Fruit fly (Drosophila melanogaster) whole organism: ENCODE data around the gene CG4367.

Experiments used
- CG8478 ChIP-seq: fragments of >200 bp; optimal IDR thresholded peaks from 2 replicates; lab custom pipeline; 2018; ENCODE audit warnings: inconsistent platforms
- Dll ChIP-seq: fragments of >200 bp; optimal IDR thresholded peaks from 2 replicates; lab custom pipeline; 2017
- EcR ChIP-seq, 2 experiments: fragments of >200 bp; optimal IDR thresholded peaks; 2 replicates each; lab custom pipeline; 2017; ENCODE audit warnings: missing biosample characterization in 2 of 2, missing genetic modification characterization in 2 of 2, missing genetic modification reagents in 2 of 2
- pan ChIP-seq: fragments of >200 bp; optimal IDR thresholded peaks from 2 replicates; lab custom pipeline; 2017
- psq ChIP-seq: fragments of >200 bp; optimal IDR thresholded peaks from 2 replicates; lab custom pipeline; 2017
- usp ChIP-seq: fragments of >200 bp; optimal IDR thresholded peaks from 2 replicates; lab custom pipeline; 2017; ENCODE audit warnings: missing biosample characterization, missing genetic modification characterization, mixed read lengths

The CG4367 gene

DNA sequence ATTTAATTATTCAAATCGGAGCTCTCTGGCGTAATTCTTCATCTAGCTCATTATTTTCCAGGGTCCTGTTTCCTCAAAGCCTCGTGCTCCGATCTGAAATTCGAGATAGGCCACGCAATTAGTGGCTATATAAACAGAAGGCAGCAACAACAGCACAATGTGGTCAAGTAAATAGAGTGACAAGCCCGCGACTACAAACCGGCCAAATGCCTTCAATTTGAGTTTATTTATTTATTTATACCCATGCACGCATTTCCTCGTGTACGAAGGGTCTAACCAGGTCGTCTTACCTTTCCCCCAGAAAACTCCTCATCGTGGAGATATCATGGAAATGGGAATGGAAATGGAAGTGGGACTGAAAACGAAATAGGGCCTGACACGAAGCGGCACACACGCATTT lies 28.0 kb downstream of the CG4367 start:
- no peak for TF ChIP-seq CG8478 (lab: Kevin White, UChicago)
- TF ChIP-seq Dll (lab: Kevin White, UChicago): no peak
- no peak for TF ChIP-seq psq
- TF ChIP-seq usp (GFP tag; lab: Kevin White, UChicago): no peak
- TF ChIP-seq EcR (GFP tag; optimal IDR thresholded peaks at IDR 0.05; lab: Kevin White, UChicago): no peak
- no peak for TF ChIP-seq pan (lab: Kevin White, UChicago)

DNA sequence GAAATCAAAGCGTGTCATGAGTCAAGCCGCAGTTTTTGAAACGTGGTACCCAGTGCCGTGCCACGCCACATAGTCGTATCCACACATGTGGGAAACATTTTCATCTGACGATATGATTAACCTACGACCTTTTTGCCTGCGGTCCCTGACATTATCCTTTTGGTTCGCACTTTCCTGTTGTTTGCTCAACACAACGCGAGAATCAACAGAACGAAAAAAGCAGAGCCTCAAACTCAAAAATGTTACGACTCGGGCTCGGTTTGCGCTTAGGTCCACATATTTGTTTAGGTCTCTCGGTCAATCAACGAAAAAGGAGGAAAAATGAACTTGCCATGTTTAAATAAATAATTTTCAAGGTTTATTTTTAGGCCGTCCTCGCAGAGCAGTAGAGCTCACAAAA lies 28.8 kb downstream of the CG4367 start:
- TF ChIP-seq CG8478 (lab: Kevin White, UChicago) (no peak), pan (lab: Kevin White, UChicago) (no peak), EcR (GFP tag; optimal IDR thresholded peaks at IDR 0.05; lab: Kevin White, UChicago) (no peak)

DNA sequence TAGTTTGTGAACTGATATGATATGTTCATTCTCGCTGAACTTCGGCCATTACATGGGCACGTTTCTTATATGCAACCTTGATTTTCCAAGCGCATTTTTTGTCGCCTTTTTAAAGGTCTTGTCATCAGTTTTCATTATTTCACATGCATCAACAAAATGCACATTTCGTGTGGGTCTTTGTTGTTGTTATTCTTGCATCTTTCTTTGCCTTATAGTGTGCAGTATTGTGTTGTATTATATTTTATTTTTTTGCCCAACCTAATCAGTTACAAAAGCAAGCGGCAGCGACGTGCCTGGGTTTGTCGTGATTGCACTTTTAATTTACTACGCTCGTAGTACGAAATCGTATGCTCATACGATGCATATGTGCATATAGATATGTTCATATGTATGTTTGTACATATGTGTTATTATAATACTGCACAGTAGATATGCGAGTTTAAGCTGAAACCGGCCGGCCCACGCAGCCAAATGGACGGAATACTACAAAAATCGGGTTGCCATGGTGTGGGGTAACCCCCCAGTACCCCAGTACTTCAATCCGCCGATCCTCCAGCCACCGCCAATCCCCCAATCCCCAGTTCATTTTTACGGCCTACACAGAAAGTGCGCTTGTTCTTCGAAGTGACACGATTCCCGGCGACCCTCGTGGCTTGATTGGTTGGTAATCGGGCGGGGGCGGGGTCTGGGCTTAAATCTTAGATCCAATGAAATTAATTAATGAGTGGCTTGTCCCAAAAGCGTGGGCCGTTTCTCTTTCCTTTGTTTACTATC lies 30.1 kb downstream of the CG4367 start:
- no peak for TF ChIP-seq pan (lab: Kevin White, UChicago)
- TF ChIP-seq CG8478 (lab: Kevin White, UChicago): no peak
- no peak for TF ChIP-seq Dll (lab: Kevin White, UChicago)
- no peak for TF ChIP-seq psq
- TF ChIP-seq EcR (GFP tag; optimal IDR thresholded peaks at IDR 0.05; lab: Kevin White, UChicago): no peak
- no peak for TF ChIP-seq usp (GFP tag; lab: Kevin White, UChicago)

DNA sequence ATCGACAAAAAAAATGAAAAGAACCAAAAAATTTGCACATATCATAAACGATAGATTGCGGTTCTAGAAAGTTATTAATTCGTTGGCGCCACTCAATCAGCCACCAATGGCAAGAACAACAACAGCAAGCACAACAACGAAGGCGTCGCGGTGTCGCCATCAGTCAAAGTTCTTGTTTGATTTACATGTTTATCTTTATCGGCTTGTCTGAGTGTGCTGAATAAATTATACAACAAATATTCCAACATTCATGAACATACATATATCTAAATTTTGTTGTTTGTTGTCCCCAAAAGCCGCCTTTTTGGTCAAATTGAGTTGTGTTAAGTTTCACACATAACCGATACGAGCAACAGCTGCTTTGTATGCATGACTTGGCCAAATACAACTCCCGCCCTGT lies 31.2 kb downstream of the CG4367 start:
- TF ChIP-seq pan (lab: Kevin White, UChicago): no peak
- no peak for TF ChIP-seq Dll (lab: Kevin White, UChicago)
- no peak for TF ChIP-seq usp (GFP tag; lab: Kevin White, UChicago)
- no peak for TF ChIP-seq EcR (GFP tag; optimal IDR thresholded peaks at IDR 0.05; lab: Kevin White, UChicago)
- TF ChIP-seq CG8478 (lab: Kevin White, UChicago): no peak
- TF ChIP-seq psq: no peak

DNA sequence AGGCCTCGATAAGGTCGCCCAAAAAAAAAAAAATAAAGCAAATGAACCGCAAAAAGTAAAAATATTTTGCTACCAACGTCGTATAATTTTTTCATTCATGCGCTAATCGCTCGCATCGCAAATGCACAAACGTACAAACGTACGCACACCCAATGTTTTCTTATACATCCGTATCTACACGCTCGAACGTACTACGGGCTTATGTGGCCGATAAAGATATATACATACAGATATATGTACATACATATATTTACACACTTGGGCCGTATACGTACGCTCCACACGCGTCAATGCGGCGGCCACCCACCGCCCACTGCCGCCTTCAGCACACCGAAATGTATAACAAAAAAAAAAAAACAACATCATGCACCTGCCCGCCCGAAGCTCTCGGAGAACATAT lies 38.8 kb downstream of the CG4367 start:
- no peak for TF ChIP-seq EcR (GFP tag; optimal IDR thresholded peaks at IDR 0.05; lab: Kevin White, UChicago)
- no peak for TF ChIP-seq Dll (lab: Kevin White, UChicago)
- TF ChIP-seq usp (GFP tag; lab: Kevin White, UChicago): no peak
- no peak for TF ChIP-seq pan (lab: Kevin White, UChicago)
- no peak for TF ChIP-seq psq
- TF ChIP-seq CG8478 (lab: Kevin White, UChicago): no peak

DNA sequence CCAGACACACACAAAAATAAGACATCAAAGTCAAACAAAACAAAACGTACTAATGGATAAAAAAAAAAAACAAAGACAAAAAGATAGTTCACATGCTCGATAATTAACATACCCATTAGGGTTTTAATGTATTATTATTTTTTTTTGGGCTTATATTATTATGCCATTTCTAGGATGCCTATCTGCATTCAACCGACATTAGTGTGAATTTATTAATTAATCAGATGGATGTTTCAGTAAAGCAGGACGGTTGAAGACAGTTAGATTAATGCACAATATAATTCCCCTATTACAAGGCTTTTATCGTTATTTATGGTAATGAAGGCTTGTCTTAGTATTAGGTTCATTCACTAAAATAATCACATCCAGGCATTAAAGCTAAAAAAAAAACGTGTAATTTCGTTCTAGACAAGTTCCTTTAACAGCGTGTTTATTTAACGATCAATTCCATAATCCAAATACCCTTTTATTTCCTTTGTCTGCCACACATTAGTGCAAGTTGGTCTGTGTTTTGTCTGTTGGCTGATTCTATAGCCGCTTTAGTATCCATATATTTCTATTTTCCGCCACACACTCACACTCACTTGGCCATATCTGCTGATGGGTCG lies 39.4 kb downstream of the CG4367 start:
- TF ChIP-seq Dll (lab: Kevin White, UChicago): no peak
- TF ChIP-seq EcR (GFP tag; optimal IDR thresholded peaks at IDR 0.05; lab: Kevin White, UChicago): no peak
- TF ChIP-seq usp (GFP tag; lab: Kevin White, UChicago): no peak
- TF ChIP-seq CG8478 (lab: Kevin White, UChicago): no peak
- no peak for TF ChIP-seq pan (lab: Kevin White, UChicago)
- no peak for TF ChIP-seq psq

DNA sequence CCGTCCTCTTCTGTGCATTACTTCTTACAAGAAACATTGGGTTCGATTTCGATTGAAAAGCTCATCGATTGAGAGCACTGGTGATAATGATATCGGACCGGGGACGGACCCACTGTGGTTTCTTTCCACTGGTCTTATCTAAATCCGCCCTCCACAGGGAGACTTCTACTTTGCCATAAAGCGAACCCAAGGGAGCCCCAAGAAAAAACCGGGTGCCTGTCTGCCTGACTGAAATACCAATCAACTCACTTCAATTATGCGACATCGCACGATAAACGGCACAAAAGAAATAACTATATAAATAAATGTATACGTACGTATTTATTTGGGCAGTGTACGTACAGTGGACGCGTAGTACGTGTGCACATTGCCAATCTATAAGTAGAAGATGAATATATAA lies 40.0 kb downstream of the CG4367 start:
- TF ChIP-seq usp (GFP tag; lab: Kevin White, UChicago): no peak
- no peak for TF ChIP-seq pan (lab: Kevin White, UChicago)
- TF ChIP-seq CG8478 (lab: Kevin White, UChicago): no peak
- TF ChIP-seq psq: no peak

DNA sequence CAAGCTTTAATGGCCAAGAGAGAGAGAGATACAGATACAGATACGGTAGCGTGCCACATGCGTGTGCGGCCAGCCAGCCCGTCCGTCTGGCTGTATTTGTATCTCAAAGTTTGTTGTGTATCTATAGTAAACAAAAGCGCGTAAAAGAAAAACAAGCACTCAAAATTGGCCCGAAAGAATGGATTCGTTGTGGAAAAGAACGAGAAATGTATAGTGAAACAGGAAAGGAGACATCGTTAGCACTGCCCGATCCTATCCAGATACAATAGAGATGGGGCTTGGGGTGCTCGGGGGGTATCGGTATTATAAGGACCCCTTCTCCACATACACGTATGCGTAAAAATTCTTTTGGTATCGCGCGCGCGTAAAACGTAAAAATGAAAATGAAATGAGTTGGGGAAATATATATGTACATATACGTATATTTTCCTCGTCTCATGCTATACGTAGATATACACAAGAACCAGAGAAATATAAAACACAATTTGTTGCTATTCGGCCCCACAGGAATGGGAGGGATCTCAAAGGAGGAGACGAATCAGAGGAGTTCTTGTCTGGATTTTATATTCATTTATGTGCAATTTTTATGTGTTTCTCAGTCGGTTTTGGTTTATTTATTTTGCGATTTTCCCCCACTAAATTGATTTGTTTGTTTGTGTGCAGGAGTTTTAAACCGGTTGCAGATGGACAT lies 40.8 kb downstream of the CG4367 start:
- TF ChIP-seq CG8478 (lab: Kevin White, UChicago) (no peak), pan (lab: Kevin White, UChicago) (no peak), Dll (lab: Kevin White, UChicago) (no peak), usp (GFP tag; lab: Kevin White, UChicago) (no peak), psq (no peak), EcR (GFP tag; optimal IDR thresholded peaks at IDR 0.05; lab: Kevin White, UChicago) (no peak)

DNA sequence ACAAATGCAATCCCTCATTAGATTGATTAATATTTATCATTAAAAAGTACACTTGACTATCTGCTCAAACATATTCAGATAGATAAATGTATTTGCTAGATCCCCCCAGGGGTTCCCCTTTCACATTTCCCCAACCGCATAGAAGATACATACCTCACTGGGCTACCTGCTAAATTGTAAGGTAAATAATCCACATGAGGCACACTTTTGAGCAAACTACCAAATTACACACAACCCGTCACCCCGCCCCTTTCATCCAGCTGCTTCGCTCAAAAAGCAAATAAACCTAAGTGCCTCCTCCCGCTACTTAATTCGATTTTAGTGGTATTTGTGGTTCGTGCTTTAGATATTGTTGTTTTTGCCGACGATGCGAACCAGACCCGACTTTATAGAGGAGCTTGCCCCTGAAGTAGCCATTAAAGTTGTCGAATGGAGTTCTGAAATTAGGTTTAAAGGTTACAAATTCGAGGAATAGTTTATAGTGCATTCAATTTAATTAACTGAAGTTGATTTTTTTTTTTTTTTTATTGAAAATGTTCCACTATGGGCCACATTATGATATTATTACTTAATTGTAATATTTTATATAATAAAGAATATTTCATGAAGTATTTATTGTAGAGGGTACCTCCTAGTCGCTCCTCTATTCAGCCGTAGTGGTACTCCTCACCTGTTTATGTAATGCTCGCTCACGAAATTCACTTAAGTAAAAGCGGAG lies 41.7 kb downstream of the CG4367 start:
- TF ChIP-seq Dll (lab: Kevin White, UChicago): no peak
- TF ChIP-seq CG8478 (lab: Kevin White, UChicago): no peak
- TF ChIP-seq pan (lab: Kevin White, UChicago): no peak
- TF ChIP-seq EcR (GFP tag; optimal IDR thresholded peaks at IDR 0.05; lab: Kevin White, UChicago): no peak
- TF ChIP-seq psq: no peak
- TF ChIP-seq usp (GFP tag; lab: Kevin White, UChicago): no peak

DNA sequence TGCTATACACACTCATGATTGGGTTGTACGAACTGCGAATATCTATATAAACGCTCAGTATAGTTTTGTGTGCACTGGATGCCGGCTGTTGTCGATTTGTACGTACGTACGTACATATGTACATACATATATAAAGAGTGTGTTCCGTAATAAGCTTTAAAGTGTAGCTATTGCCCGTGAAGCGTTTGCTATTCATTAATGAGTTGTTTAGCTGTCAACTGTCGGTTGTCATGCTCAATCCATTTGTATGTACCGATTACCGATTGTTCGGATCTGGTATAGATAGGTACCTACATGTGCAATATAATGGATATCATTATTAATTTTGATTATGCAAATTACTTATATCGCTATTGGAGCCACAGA lies 42.8 kb downstream of the CG4367 start:
- no peak for TF ChIP-seq usp (GFP tag; lab: Kevin White, UChicago)
- TF ChIP-seq EcR (GFP tag; optimal IDR thresholded peaks at IDR 0.05; lab: Kevin White, UChicago): no peak
- no peak for TF ChIP-seq CG8478 (lab: Kevin White, UChicago)
- TF ChIP-seq pan (lab: Kevin White, UChicago): no peak
- TF ChIP-seq psq: no peak
- no peak for TF ChIP-seq Dll (lab: Kevin White, UChicago)
